Worm (Caenorhabditis elegans) whole organism, L3 larva: ENCODE data around the gene grk-2.

ENCODE experiments used
- ZK546.5 ChIP-seq: sonication (generic microtip); optimal IDR thresholded peaks from 2 replicates; lab custom pipeline; 2017; ENCODE audit warnings: missing biosample characterization, missing genetic modification characterization
- ama-1 ChIP-seq: fragments of 150-350 bp; optimal IDR thresholded peaks from 2 replicates; lab custom pipeline; 2018
- ceh-28 ChIP-seq: fragments of 150-350 bp; optimal IDR thresholded peaks from 2 replicates; lab custom pipeline; 2014; ENCODE audit warnings: missing biosample characterization, missing genetic modification reagents, missing genetic modification characterization
- ceh-82 ChIP-seq: fragments of 150-350 bp; optimal IDR thresholded peaks from 2 replicates; lab custom pipeline; 2014; ENCODE audit warnings: missing biosample characterization, missing genetic modification characterization
- ceh-9 ChIP-seq: sonication (generic microtip); optimal IDR thresholded peaks from 2 replicates; lab custom pipeline; 2018; ENCODE audit warnings: missing biosample characterization, missing genetic modification characterization
- daf-12 ChIP-seq: fragments of 150-350 bp; optimal IDR thresholded peaks from 2 replicates; lab custom pipeline; 2014; ENCODE audit warnings: missing biosample characterization, missing genetic modification reagents, missing genetic modification characterization
- egl-27 ChIP-seq: sonication (generic microtip); optimal IDR thresholded peaks from 4 replicates; lab custom pipeline; 2017; ENCODE audit warnings: missing biosample characterization, missing genetic modification reagents, missing genetic modification characterization
- egl-5 ChIP-seq: fragments of 150-350 bp; optimal IDR thresholded peaks from 2 replicates; lab custom pipeline; 2017; ENCODE audit warnings: missing biosample characterization, missing genetic modification reagents, missing genetic modification characterization, inconsistent platforms
- elt-1 ChIP-seq: fragments of 150-350 bp; optimal IDR thresholded peaks from 2 replicates; lab custom pipeline; 2014; ENCODE audit warnings: missing biosample characterization, missing genetic modification characterization
- elt-2 ChIP-seq: sonication (generic microtip); optimal IDR thresholded peaks from 2 replicates; lab custom pipeline; 2016; ENCODE audit warnings: missing genetic modification reagents, mild to moderate bottlenecking, missing genetic modification characterization, missing compliant biosample characterization
- elt-3 ChIP-seq, 3 experiments: fragments of 150-350 bp in 1 of 3; sonication (generic microtip) in 2 of 3; optimal IDR thresholded peaks; 2 replicates in 2 of 3; 4 replicates in 1 of 3; lab custom pipeline; 2014 to 2017; ENCODE audit warnings: missing biosample characterization in 3 of 3, missing genetic modification characterization in 3 of 3
- eor-1 ChIP-seq, 2 experiments: fragments of 150-350 bp; optimal IDR thresholded peaks; 2 replicates each; lab custom pipeline; 2014 to 2018; ENCODE audit warnings: missing biosample characterization in 2 of 2, missing genetic modification characterization in 2 of 2
- fkh-2 ChIP-seq: fragments of 150-350 bp; optimal IDR thresholded peaks from 2 replicates; lab custom pipeline; 2014; ENCODE audit warnings: missing biosample characterization, missing genetic modification reagents, missing genetic modification characterization
- fos-1 ChIP-seq: fragments of 150-350 bp; optimal IDR thresholded peaks from 2 replicates; lab custom pipeline; 2014; ENCODE audit warnings: missing biosample characterization, missing genetic modification characterization
- hmg-11 ChIP-seq: sonication (generic microtip); optimal IDR thresholded peaks from 2 replicates; lab custom pipeline; 2016; ENCODE audit warnings: missing genetic modification characterization, missing compliant biosample characterization
- lin-15B ChIP-seq: fragments of 150-350 bp; optimal IDR thresholded peaks from 2 replicates; lab custom pipeline; 2014; ENCODE audit warnings: missing biosample characterization, missing genetic modification characterization
- mdl-1 ChIP-seq: fragments of 150-350 bp; optimal IDR thresholded peaks from 2 replicates; lab custom pipeline; 2014; ENCODE audit warnings: missing biosample characterization, missing genetic modification characterization
- mml-1 ChIP-seq: fragments of 150-350 bp; sonication (generic microtip); optimal IDR thresholded peaks from 3 replicates; lab custom pipeline; 2014; ENCODE audit warnings: missing biosample characterization, missing genetic modification characterization
- nhr-11 ChIP-seq: fragments of 150-350 bp; optimal IDR thresholded peaks from 2 replicates; lab custom pipeline; 2014; ENCODE audit warnings: missing biosample characterization, missing genetic modification characterization
- nhr-12 ChIP-seq: fragments of 150-350 bp; optimal IDR thresholded peaks from 2 replicates; lab custom pipeline; 2014; ENCODE audit warnings: missing biosample characterization, missing genetic modification characterization
- nhr-23 ChIP-seq: fragments of 150-350 bp; optimal IDR thresholded peaks from 2 replicates; lab custom pipeline; 2014; ENCODE audit warnings: missing biosample characterization, missing genetic modification reagents, missing genetic modification characterization
- nhr-237 ChIP-seq: fragments of 150-350 bp; optimal IDR thresholded peaks from 2 replicates; lab custom pipeline; 2014; ENCODE audit warnings: missing biosample characterization, missing genetic modification characterization
- nhr-76 ChIP-seq: fragments of 150-350 bp; sonication (generic microtip); optimal IDR thresholded peaks from 5 replicates; lab custom pipeline; 2014; ENCODE audit warnings: missing biosample characterization, missing genetic modification characterization
- pha-4 ChIP-seq: fragments of 150-350 bp; optimal IDR thresholded peaks from 2 replicates; lab custom pipeline; 2014; ENCODE audit warnings: missing biosample characterization, missing genetic modification reagents, missing genetic modification characterization
- pqm-1 ChIP-seq: fragments of 150-350 bp; optimal IDR thresholded peaks from 2 replicates; lab custom pipeline; 2017; ENCODE audit warnings: missing biosample characterization, missing genetic modification characterization, inconsistent platforms
- skn-1 ChIP-seq: fragments of 150-350 bp; optimal IDR thresholded peaks from 2 replicates; lab custom pipeline; 2014; ENCODE audit warnings: missing biosample characterization, missing genetic modification characterization
- tbx-2 ChIP-seq: sonication (generic microtip); optimal IDR thresholded peaks from 2 replicates; lab custom pipeline; 2016; ENCODE audit warnings: mild to moderate bottlenecking, missing genetic modification characterization, missing compliant biosample characterization
- zag-1 ChIP-seq: fragments of 150-350 bp; optimal IDR thresholded peaks from 2 replicates; lab custom pipeline; 2014; ENCODE audit warnings: missing biosample characterization, missing genetic modification characterization
- ztf-11 ChIP-seq: fragments of 150-350 bp; optimal IDR thresholded peaks from 2 replicates; lab custom pipeline; 2014; ENCODE audit warnings: missing biosample characterization, missing genetic modification characterization
- ztf-4 ChIP-seq: fragments of 150-350 bp; optimal IDR thresholded peaks from 2 replicates; lab custom pipeline; 2014; ENCODE audit warnings: missing biosample characterization, missing genetic modification characterization

The grk-2 gene

DNA sequence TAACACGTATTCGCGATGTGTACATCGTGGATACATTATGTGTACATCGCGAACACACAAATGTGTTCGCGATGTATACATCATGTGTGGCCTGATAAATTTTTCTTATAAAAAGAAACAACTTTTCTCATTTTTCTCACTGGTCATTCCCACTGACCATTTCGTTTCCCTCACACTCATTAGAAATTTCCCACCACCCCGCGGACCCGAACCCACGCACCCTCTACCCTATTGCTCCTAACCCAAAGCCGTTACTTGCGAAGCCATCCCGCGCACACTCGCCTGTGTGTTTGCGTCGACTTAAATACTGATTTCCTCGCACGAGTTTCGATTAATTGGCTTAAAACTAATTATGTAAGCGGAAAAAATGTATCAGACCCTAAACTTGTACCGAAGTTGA lies 22.9 kb downstream of the grk-2 start:
- TF ChIP-seq nhr-237 (tag; lab: Kevin White, UChicago) (no peak), daf-12 (tag; lab: Kevin White, UChicago) (no peak), ceh-28 (tag; lab: Kevin White, UChicago) (no peak), elt-1 (no peak)

DNA sequence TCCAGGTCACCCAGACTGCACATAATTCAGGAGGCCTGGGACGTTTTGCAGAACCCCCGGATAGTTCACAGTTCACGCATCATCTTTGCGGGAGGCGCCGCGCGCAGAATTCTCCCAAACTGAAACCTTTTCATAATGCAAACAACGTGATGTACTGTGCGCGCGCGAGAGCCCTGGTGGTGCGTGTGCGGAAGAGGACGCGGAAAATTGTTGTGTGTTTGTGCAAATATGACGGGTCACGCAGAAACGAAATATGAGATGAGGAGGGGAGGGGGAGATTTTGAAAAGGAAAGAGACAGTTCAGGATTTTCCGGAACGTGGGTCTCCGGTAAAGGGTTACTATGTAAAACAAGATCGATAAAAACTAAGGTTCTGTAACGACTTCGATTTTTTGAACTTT lies 34.1 kb downstream of the grk-2 start:
- no peak for TF ChIP-seq ceh-9
- no peak for TF ChIP-seq nhr-12
- TF ChIP-seq egl-27 (tag; lab: Kevin White, UChicago): no peak
- TF ChIP-seq fkh-2: no peak
- TF ChIP-seq pha-4: no peak

DNA sequence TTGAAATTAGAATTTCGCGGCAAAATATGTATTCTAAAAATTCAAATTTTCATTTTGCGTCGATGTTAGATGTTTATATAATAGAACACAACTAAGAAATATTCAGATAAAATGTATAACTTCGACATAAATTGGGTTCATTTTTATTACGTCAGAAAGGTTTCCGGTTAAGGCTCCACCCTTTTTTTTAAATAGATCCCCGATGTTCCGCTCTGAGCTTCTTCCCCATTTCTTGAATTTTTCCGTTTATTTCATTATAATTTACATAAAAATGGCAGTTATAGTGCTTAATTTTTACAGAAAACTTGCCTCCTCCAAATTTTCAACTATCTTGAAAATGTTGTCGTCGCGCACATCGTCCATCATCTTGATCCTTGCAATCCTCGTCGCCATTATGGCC lies 48.9 kb downstream of the grk-2 start, which contains the start of gene flp-24:
TSS of gene flp-24 (plus strand) at position 301 of the 400 bp plus-strand sequence.
- TF ChIP-seq ztf-11 (no peak), tbx-2 (no peak), hmg-11 (tag; lab: Kevin White, UChicago) (no peak), elt-3 (tag; optimal IDR thresholded peaks at IDR 0.05; lab: Kevin White, UChicago) (no peak), zag-1 (no peak), ceh-82 (no peak), egl-5 (tag; lab: Kevin White, UChicago) (no peak), nhr-12 (no peak), nhr-23 (tag; lab: Kevin White, UChicago) (no peak), elt-1 (no peak)

ce11 chrIII:728074-728473 lies 52.2 kb downstream of the grk-2 start:
- TF ChIP-seq elt-3 (tag; optimal IDR thresholded peaks at IDR 0.05; lab: Kevin White, UChicago) (no peak), fos-1 (tag; lab: Kevin White, UChicago) (no peak), ceh-82 (no peak), nhr-23 (tag; lab: Kevin White, UChicago) (no peak), ztf-4 (tag; lab: Kevin White, UChicago) (no peak), nhr-11 (no peak), nhr-12 (no peak), mdl-1 (no peak)

DNA sequence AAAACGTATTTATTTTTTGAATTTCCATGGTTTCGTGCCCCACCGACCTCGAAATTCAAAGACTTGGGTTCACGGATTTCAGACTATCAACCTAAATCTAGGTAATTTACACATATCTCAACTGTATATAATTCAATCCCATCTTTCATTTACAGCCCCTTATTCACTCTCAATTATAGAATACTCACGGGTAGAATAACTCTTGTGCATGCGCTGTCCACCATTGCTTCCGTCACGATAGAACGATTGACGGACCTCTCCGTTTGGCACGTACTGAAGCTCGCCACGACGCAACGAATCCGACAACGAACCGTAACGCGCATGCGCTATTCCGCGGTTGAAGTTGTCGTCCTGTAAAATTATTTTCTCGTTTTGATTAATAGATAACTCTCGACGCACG lies 52.8 kb downstream of the grk-2 start:
- TF ChIP-seq ama-1 (lab: Kevin White, UChicago) (no peak), skn-1 (tag; lab: Kevin White, UChicago) (no peak), nhr-11 (no peak), elt-2 (no peak), eor-1 (tag; optimal IDR thresholded peaks at IDR 0.05; lab: Kevin White, UChicago) (no peak), nhr-76 (tag; lab: Kevin White, UChicago) (no peak), ztf-4 (tag; lab: Kevin White, UChicago) (no peak), mml-1 (tag; lab: Kevin White, UChicago) (no peak), zag-1 (no peak), ZK546.5 (no peak), pqm-1 (no peak), ceh-82 (no peak), egl-5 (tag; lab: Kevin White, UChicago) (no peak), nhr-23 (tag; lab: Kevin White, UChicago) (no peak), lin-15B (tag; lab: Kevin White, UChicago) (no peak), pha-4 (no peak), nhr-237 (tag; lab: Kevin White, UChicago) (no peak), nhr-12 (no peak)
